Worm (Caenorhabditis elegans): Measurements from ENCODE around the gene ints-7.

ints-7 gene

DNA sequence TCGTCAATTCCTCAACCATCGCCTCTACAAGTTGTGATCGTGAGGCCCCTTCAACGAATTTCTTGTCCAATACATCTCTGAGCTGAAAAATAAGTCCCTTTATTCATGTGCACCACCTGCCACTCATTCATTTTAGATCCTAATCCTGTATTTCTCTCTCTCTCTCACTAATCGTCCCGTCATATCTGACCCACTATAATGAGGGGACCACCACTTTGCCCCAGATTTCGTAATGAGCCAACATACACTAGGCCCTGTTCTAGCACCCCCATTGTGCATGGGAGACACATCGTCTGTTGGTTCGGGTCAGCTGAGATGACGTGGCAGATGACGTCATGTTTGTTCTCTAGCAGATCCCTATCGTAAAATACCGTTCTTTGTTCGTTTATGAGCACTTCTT lies 47.2 kb upstream of the ints-7 start:
- no peak for TF ChIP-seq ZK546.5 (tag; optimal IDR thresholded peaks at IDR 0.05)
- no peak for TF ChIP-seq fos-1 (tag; optimal IDR thresholded peaks at IDR 0.05)
- TF ChIP-seq gmeb-1 (tag; optimal IDR thresholded peaks at IDR 0.05) = no peak
- TF ChIP-seq nhr-237 (tag; optimal IDR thresholded peaks at IDR 0.05) = no peak
- no peak for TF ChIP-seq mdl-1 (tag; optimal IDR thresholded peaks at IDR 0.05)
- no peak for TF ChIP-seq lin-13 (GFP tag; optimal IDR thresholded peaks at IDR 0.05)
- no peak for TF ChIP-seq C34F6.9 (tag; optimal IDR thresholded peaks at IDR 0.05)
- TF ChIP-seq lin-39 (tag; optimal IDR thresholded peaks at IDR 0.05) = no peak
- no peak for TF ChIP-seq R02D3.7 (tag; optimal IDR thresholded peaks at IDR 0.05)
- no peak for TF ChIP-seq nhr-10 (tag; optimal IDR thresholded peaks at IDR 0.05)
- TF ChIP-seq crh-2 (tag; optimal IDR thresholded peaks at IDR 0.05) = no peak
- TF ChIP-seq dmd-4 (tag; optimal IDR thresholded peaks at IDR 0.05) = no peak
- TF ChIP-seq ztf-1 (GFP tag; conservative IDR thresholded peaks at IDR 0.05) = no peak
- no peak for TF ChIP-seq elt-3 (tag; optimal IDR thresholded peaks at IDR 0.05)
- no peak for TF ChIP-seq lin-11 (tag; optimal IDR thresholded peaks at IDR 0.05)
- TF ChIP-seq ceh-16 (tag; optimal IDR thresholded peaks at IDR 0.05) = no peak

- TF ChIP-seq sem-4 (tag; optimal IDR thresholded peaks at IDR 0.05) = no peak
- no peak for TF ChIP-seq unc-55 (GFP tag; optimal IDR thresholded peaks at IDR 0.05)
- TF ChIP-seq zag-1 (tag; optimal IDR thresholded peaks at IDR 0.05) = no peak
- TF ChIP-seq gmeb-1 (tag; optimal IDR thresholded peaks at IDR 0.05) = no peak
- TF ChIP-seq ZK546.5 (tag; optimal IDR thresholded peaks at IDR 0.05) = no peak
- no peak for TF ChIP-seq lin-39 (tag; optimal IDR thresholded peaks at IDR 0.05)
- no peak for TF ChIP-seq nhr-129 (tag; optimal IDR thresholded peaks at IDR 0.05)
- TF ChIP-seq unc-39 (tag; optimal IDR thresholded peaks at IDR 0.05) = no peak
- no peak for TF ChIP-seq mbf-1 (tag; optimal IDR thresholded peaks at IDR 0.05)
- TF ChIP-seq R02D3.7 (tag; optimal IDR thresholded peaks at IDR 0.05) = no peak
- no peak for TF ChIP-seq nhr-11 (tag; optimal IDR thresholded peaks at IDR 0.05)
- TF ChIP-seq elt-1 (tag; optimal IDR thresholded peaks at IDR 0.05) = no peak
- TF ChIP-seq sma-9 (GFP tag; optimal IDR thresholded peaks at IDR 0.05) = no peak
- TF ChIP-seq sma-9 (tag; optimal IDR thresholded peaks at IDR 0.05) = no peak
- TF ChIP-seq C34F6.9 (tag; optimal IDR thresholded peaks at IDR 0.05) = no peak
- no peak for TF ChIP-seq mab-5 (tag; optimal IDR thresholded peaks at IDR 0.05)
- TF ChIP-seq nhr-77 (tag; optimal IDR thresholded peaks at IDR 0.05) = no peak
These were observed 46.7 kb upstream of the ints-7 start for ce11 chrII:11535924-11536323.

- TF ChIP-seq nhr-12 (tag; optimal IDR thresholded peaks at IDR 0.05) = no peak
- no peak for TF ChIP-seq unc-62 (GFP tag; optimal IDR thresholded peaks at IDR 0.05)
- no peak for TF ChIP-seq R02D3.7 (tag; optimal IDR thresholded peaks at IDR 0.05)
- no peak for TF ChIP-seq alr-1 (tag; optimal IDR thresholded peaks at IDR 0.05)
These were observed 46.1 kb upstream of the ints-7 start for ce11 chrII:11536505-11536904.

ce11 chrII:11537115-11537514 lies 45.5 kb upstream of the ints-7 start:
- TF ChIP-seq mbf-1 (tag; optimal IDR thresholded peaks at IDR 0.05) (no peak), lin-39 (tag; optimal IDR thresholded peaks at IDR 0.05) (no peak), R02D3.7 (tag; optimal IDR thresholded peaks at IDR 0.05) (no peak), sma-9 (GFP tag; optimal IDR thresholded peaks at IDR 0.05) (no peak), sma-9 (tag; optimal IDR thresholded peaks at IDR 0.05) (no peak), elt-3 (tag; optimal IDR thresholded peaks at IDR 0.05) (no peak), zag-1 (tag; optimal IDR thresholded peaks at IDR 0.05) (no peak), elt-1 (tag; optimal IDR thresholded peaks at IDR 0.05) (no peak)

- TF ChIP-seq nhr-12 (tag; optimal IDR thresholded peaks at IDR 0.05) (no peak), nhr-6 (tag; optimal IDR thresholded peaks at IDR 0.05) (no peak), skn-1 (tag; optimal IDR thresholded peaks at IDR 0.05) (no peak), elt-1 (tag; optimal IDR thresholded peaks at IDR 0.05) (no peak), ztf-4 (tag; optimal IDR thresholded peaks at IDR 0.05) (no peak), aly-2 (tag; optimal IDR thresholded peaks at IDR 0.05) (no peak), F13H6.1 (tag; optimal IDR thresholded peaks at IDR 0.05) (no peak), mdl-1 (tag; optimal IDR thresholded peaks at IDR 0.05) (no peak), lin-13 (GFP tag; optimal IDR thresholded peaks at IDR 0.05) (no peak)
These were observed 45.0 kb upstream of the ints-7 start for ce11 chrII:11537606-11538016.

Measured in whole organism, L2 larva.